5 worm cellular contexts compared by ENCODE assay signal in the genomic region with DNA sequence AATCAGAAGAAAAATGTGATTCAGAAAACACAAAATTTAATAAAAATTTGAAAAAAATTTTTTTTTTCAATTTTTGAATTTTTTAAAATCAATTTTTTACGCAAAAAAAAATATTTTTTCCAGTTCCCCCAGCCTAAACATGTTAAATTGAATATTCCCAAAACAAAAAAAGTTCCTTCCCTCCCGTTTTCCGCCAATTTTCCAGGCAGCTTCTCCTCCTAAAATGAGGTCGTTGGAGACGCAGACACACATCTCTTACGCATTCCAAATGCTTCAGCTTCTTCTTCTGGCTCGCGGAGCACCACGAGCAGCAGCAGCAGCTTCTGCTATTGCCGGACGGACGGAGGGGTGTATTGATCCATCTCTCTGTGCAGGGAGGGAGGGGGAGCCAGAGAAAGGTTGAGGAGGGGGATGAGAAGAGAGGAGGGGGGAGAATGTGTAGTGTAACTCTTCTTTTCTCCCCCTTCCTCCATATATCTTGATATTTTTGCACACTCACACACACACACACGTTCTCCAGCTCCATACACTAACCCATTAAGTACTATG.
TF ChIP-seq lines count a peak whose summit lies in the region.

No protein-coding gene starts in this region.

TF ChIP-seq in whole organism, L1 larva, 84 proteins besides CTCF, POLR2A, EP300 and RAD21 (continues in another document):
- peak; percentile 3 for TF ChIP-seq lin-15B (tag; optimal IDR thresholded peaks at IDR 0.05; lab: Kevin White, UChicago)
- TF ChIP-seq snpc-4 (tag; optimal IDR thresholded peaks at IDR 0.05; lab: Kevin White, UChicago): peak; percentile 23
- peak; percentile 20 for TF ChIP-seq F16B12.6 (tag; optimal IDR thresholded peaks at IDR 0.05; lab: Kevin White, UChicago)
- TF ChIP-seq ceh-82 (tag; optimal IDR thresholded peaks at IDR 0.05; lab: Kevin White, UChicago): peak in 2 of 3 experiments; percentile 35 to 68
- peak; percentile 63 for TF ChIP-seq fkh-10 (GFP tag; optimal IDR thresholded peaks at IDR 0.05; lab: Kevin White, UChicago)
- TF ChIP-seq lin-14 (GFP tag; optimal IDR thresholded peaks at IDR 0.05; lab: Kevin White, UChicago): peak; percentile 89
- no peak for TF ChIP-seq nhr-84 (tag; optimal IDR thresholded peaks at IDR 0.05; lab: Kevin White, UChicago)
- TF ChIP-seq hlh-17 (GFP tag; optimal IDR thresholded peaks at IDR 0.05; lab: Kevin White, UChicago; ENCODE audit: borderline replicate concordance): no peak
- TF ChIP-seq nhr-71 (tag; optimal IDR thresholded peaks at IDR 0.05; lab: Kevin White, UChicago): peak; percentile 38
- peak; percentile 15 for TF ChIP-seq skn-1 (tag; optimal IDR thresholded peaks at IDR 0.05; lab: Kevin White, UChicago)
- no peak for TF ChIP-seq nhr-77 (tag; optimal IDR thresholded peaks at IDR 0.05; lab: Kevin White, UChicago)
- no peak for TF ChIP-seq xbp-1 (tag; optimal IDR thresholded peaks at IDR 0.05; lab: Kevin White, UChicago)
- no peak for TF ChIP-seq zip-4 (GFP tag; optimal IDR thresholded peaks at IDR 0.05; lab: Kevin White, UChicago)
- TF ChIP-seq nhr-47 (tag; optimal IDR thresholded peaks at IDR 0.05; lab: Kevin White, UChicago): peak; percentile 26
- TF ChIP-seq ceh-8 (GFP tag; optimal IDR thresholded peaks at IDR 0.05; lab: Kevin White, UChicago): peak; percentile 5
- 0 out of 2 replicates have a peak, but pooled peaks have one; percentile 14 for TF ChIP-seq isw-1 (GFP tag; IDR thresholded peaks at IDR 0.05; lab: Robert Waterston, UW)

TF ChIP-seq in whole organism, L3 larva, 47 proteins besides CTCF, POLR2A, EP300 and RAD21:
- peak; percentile 65 for TF ChIP-seq hmg-11 (tag; optimal IDR thresholded peaks at IDR 0.05; lab: Kevin White, UChicago)
- TF ChIP-seq fos-1 (tag; optimal IDR thresholded peaks at IDR 0.05; lab: Kevin White, UChicago): no peak
- TF ChIP-seq fkh-10 (GFP tag; optimal IDR thresholded peaks at IDR 0.05; lab: Kevin White, UChicago): peak; percentile 51
- TF ChIP-seq nfya-1 (tag; optimal IDR thresholded peaks at IDR 0.05; lab: Kevin White, UChicago; ENCODE audit: insufficient read depth): peak; percentile 73
- TF ChIP-seq nhr-76 (tag; optimal IDR thresholded peaks at IDR 0.05; lab: Kevin White, UChicago): no peak
- TF ChIP-seq lin-39 (tag; optimal IDR thresholded peaks at IDR 0.05; lab: Kevin White, UChicago): peak; percentile 78
- TF ChIP-seq lin-15B (tag; optimal IDR thresholded peaks at IDR 0.05; lab: Kevin White, UChicago): peak; percentile 33
- TF ChIP-seq nhr-12 (tag; optimal IDR thresholded peaks at IDR 0.05; lab: Kevin White, UChicago): no peak
- TF ChIP-seq pqm-1 (tag; optimal IDR thresholded peaks at IDR 0.05; lab: Kevin White, UChicago): no peak
- no peak for TF ChIP-seq lsy-12 (tag; optimal IDR thresholded peaks at IDR 0.05; lab: Kevin White, UChicago)
- TF ChIP-seq mdl-1 (tag; optimal IDR thresholded peaks at IDR 0.05; lab: Kevin White, UChicago): no peak
- peak; percentile 36 for TF ChIP-seq elt-1 (tag; optimal IDR thresholded peaks at IDR 0.05; lab: Kevin White, UChicago)
- TF ChIP-seq fkh-2 (tag; optimal IDR thresholded peaks at IDR 0.05; lab: Kevin White, UChicago): no peak
- peak; percentile 31 for TF ChIP-seq snpc-4 (tag; optimal IDR thresholded peaks at IDR 0.05; lab: Kevin White, UChicago)
- no peak for TF ChIP-seq elt-3 (tag; optimal IDR thresholded peaks at IDR 0.05; lab: Kevin White, UChicago)
TF ChIP-seq in whole organism, L3 larva: peak in this region for 7.

TF ChIP-seq in whole organism, early embryonic, 17 proteins besides CTCF, POLR2A, EP300 and RAD21:
- TF ChIP-seq F13C5.2 (tag; optimal IDR thresholded peaks at IDR 0.05; lab: Kevin White, UChicago) (peak; percentile 58), ceh-36 (tag; optimal IDR thresholded peaks at IDR 0.05; lab: Kevin White, UChicago) (no peak), hmg-4 (GFP tag; optimal IDR thresholded peaks at IDR 0.05; lab: Kevin White, UChicago) (peak; percentile 33)

TF ChIP-seq in whole organism, midembryonic, 9 proteins besides CTCF, POLR2A, EP300 and RAD21:
- TF ChIP-seq med-1 (GFP tag; optimal IDR thresholded peaks at IDR 0.05; lab: Kevin White, UChicago; ENCODE audit: insufficient read depth) (no peak), flt-1 (GFP tag; IDR thresholded peaks at IDR 0.05; lab: Robert Waterston, UW) (no peak), ztf-29 (GFP tag; IDR thresholded peaks at IDR 0.05; lab: Robert Waterston, UW) (no peak), T22C8.4 (GFP tag; IDR thresholded peaks at IDR 0.05; lab: Robert Waterston, UW) (peak; percentile 66), tab-1 (GFP tag; IDR thresholded peaks at IDR 0.05; lab: Robert Waterston, UW) (0 out of 2 replicates have a peak, but pooled peaks have one; percentile 4), cog-1 (tag; optimal IDR thresholded peaks at IDR 0.05; lab: Kevin White, UChicago) (peak; percentile 8), ref-1 (GFP tag; conservative IDR thresholded peaks at IDR 0.05; lab: Robert Waterston, UW) (no peak), ztf-23 (GFP tag; IDR thresholded peaks at IDR 0.05; lab: Robert Waterston, UW) (0 out of 2 replicates have a peak, but pooled peaks have one; percentile 60)

TF ChIP-seq in whole organism, young adult, 124 proteins besides CTCF, POLR2A, EP300 and RAD21:
- no peak for TF ChIP-seq ztf-25 (GFP tag; IDR thresholded peaks at IDR 0.05; lab: Robert Waterston, UW)
- TF ChIP-seq ceh-27 (GFP tag; optimal IDR thresholded peaks at IDR 0.05; lab: Kevin White, UChicago): peak; percentile 35
- TF ChIP-seq mes-4 (tag; optimal IDR thresholded peaks at IDR 0.05; lab: Kevin White, UChicago): no peak
- no peak for TF ChIP-seq nfya-2 (GFP tag; IDR thresholded peaks at IDR 0.05; lab: Robert Waterston, UW)
- TF ChIP-seq unc-62 (GFP tag; optimal IDR thresholded peaks at IDR 0.05; lab: Kevin White, UChicago): no peak
- TF ChIP-seq lir-1 (GFP tag; conservative IDR thresholded peaks at IDR 0.05; lab: Robert Waterston, UW): no peak
- no peak for TF ChIP-seq Y79H2A.3 (GFP tag; conservative IDR thresholded peaks at IDR 0.05; lab: Robert Waterston, UW)
- TF ChIP-seq hsf-1 (GFP tag; IDR thresholded peaks at IDR 0.05; lab: Robert Waterston, UW): no peak
- no peak for TF ChIP-seq aptf-3 (GFP tag; IDR thresholded peaks at IDR 0.05; lab: Robert Waterston, UW)
- peak; percentile 44; the same call in 1 of the 2 replicates for TF ChIP-seq mcd-1 (GFP tag; IDR thresholded peaks at IDR 0.05; lab: Robert Waterston, UW)
- TF ChIP-seq zfh-2 (GFP tag; conservative IDR thresholded peaks at IDR 0.05; lab: Robert Waterston, UW): peak; percentile 95
- no peak for TF ChIP-seq cebp-1 (GFP tag; IDR thresholded peaks at IDR 0.05; lab: Robert Waterston, UW)
- TF ChIP-seq cebp-1 (tag; optimal IDR thresholded peaks at IDR 0.05; lab: Kevin White, UChicago): peak; percentile 31
- no peak for TF ChIP-seq nhr-27 (tag; optimal IDR thresholded peaks at IDR 0.05; lab: Kevin White, UChicago)
- TF ChIP-seq madf-10 (tag; optimal IDR thresholded peaks at IDR 0.05; lab: Kevin White, UChicago): no peak
- TF ChIP-seq attf-5 (GFP tag; optimal IDR thresholded peaks at IDR 0.05; lab: Kevin White, UChicago): peak; percentile 4
- peak in 1 of 3 experiments; percentile 47 for TF ChIP-seq lin-35 (GFP tag; optimal IDR thresholded peaks at IDR 0.05; lab: Kevin White, UChicago)
- peak; percentile 84 for TF ChIP-seq egrh-3 (GFP tag; IDR thresholded peaks at IDR 0.05; lab: Robert Waterston, UW)
- no peak for TF ChIP-seq F57C9.4 (tag; optimal IDR thresholded peaks at IDR 0.05; lab: Kevin White, UChicago)
- TF ChIP-seq nhr-80 (tag; optimal IDR thresholded peaks at IDR 0.05; lab: Kevin White, UChicago): no peak
- no peak for TF ChIP-seq lin-40 (tag; optimal IDR thresholded peaks at IDR 0.05; lab: Kevin White, UChicago)
- peak; percentile 90 for TF ChIP-seq K12H6.12 (tag; optimal IDR thresholded peaks at IDR 0.05; lab: Kevin White, UChicago)
TF ChIP-seq in whole organism, young adult: peak in this region for 8.

Comparison
In these comparisons a context has a peak if more than half of its experiments do, and no peak if none do; other contexts are left out.
1. Of the 8 proteins assayed by ChIP-seq in both whole organism, young adult and whole organism, L1 larva: peak only in whole organism, young adult: none; only in whole organism, L1 larva: snpc-4; in both: none; in neither: 5; mixed calls (peak in some experiments, not most) for 2.